Fruit fly (Drosophila melanogaster) whole organism, embryonic: ENCODE data around the gene CG43085.

Experiments used
- Atf6 ChIP-seq: fragments of 200-800 bp; sonication (Bioruptor generic); IDR thresholded peaks from 2 replicates; pipeline ENCODE4 v1.3.6; 2022; ENCODE audit warnings: missing biosample characterization, missing genetic modification characterization
- CG10979 ChIP-seq: fragments of 200-800 bp; sonication (Bioruptor generic); optimal IDR thresholded peaks from 2 replicates; lab custom pipeline; 2018; ENCODE audit warnings: missing biosample characterization, mild to moderate bottlenecking, missing genetic modification characterization, moderate library complexity
- CG11504 ChIP-seq: fragments of 200-800 bp; sonication (Bioruptor generic); optimal IDR thresholded peaks from 3 replicates; lab custom pipeline; 2019; ENCODE audit warnings: missing biosample characterization, mild to moderate bottlenecking, missing genetic modification characterization, moderate library complexity
- CG12155 ChIP-seq: fragments of 200-800 bp; sonication (Bioruptor generic); optimal IDR thresholded peaks from 3 replicates; lab custom pipeline; 2016; ENCODE audit warnings: missing biosample characterization, missing genetic modification characterization
- CG12299 ChIP-seq: fragments of 200-800 bp; sonication (Bioruptor generic); optimal IDR thresholded peaks from 2 replicates; lab custom pipeline; 2018; ENCODE audit warnings: missing biosample characterization, mild to moderate bottlenecking, missing genetic modification characterization
- CG12942 ChIP-seq: fragments of 200-800 bp; sonication (Bioruptor generic); optimal IDR thresholded peaks from 3 replicates; lab custom pipeline; 2016; ENCODE audit warnings: missing biosample characterization, missing genetic modification characterization
- CG13287 ChIP-seq: fragments of 200-800 bp; sonication (Bioruptor generic); IDR thresholded peaks from 2 replicates; pipeline ENCODE4 v1.3.6; 2022; ENCODE audit warnings: missing biosample characterization, missing genetic modification characterization; ENCODE audit not compliant: partially characterized antibody
- CG14014 ChIP-seq: fragments of 200-800 bp; sonication (Bioruptor generic); IDR thresholded peaks from 2 replicates; pipeline ENCODE4 v1.3.6; 2022; ENCODE audit warnings: missing biosample characterization, missing genetic modification characterization
- CG14710 ChIP-seq: fragments of 200-800 bp; sonication (Bioruptor generic); optimal IDR thresholded peaks from 3 replicates; lab custom pipeline; 2019; ENCODE audit warnings: missing biosample characterization, mild to moderate bottlenecking, missing genetic modification characterization, moderate library complexity
- CG15269 ChIP-seq: fragments of 200-800 bp; sonication (Bioruptor generic); optimal IDR thresholded peaks from 2 replicates; lab custom pipeline; 2018; ENCODE audit warnings: missing biosample characterization, mild to moderate bottlenecking, missing genetic modification characterization, moderate library complexity
- CG1529 ChIP-seq: fragments of 200-800 bp; sonication (Bioruptor generic); optimal IDR thresholded peaks from 3 replicates; lab custom pipeline; 2018; ENCODE audit warnings: missing biosample characterization, missing genetic modification characterization
- CG15696 ChIP-seq: fragments of 200-800 bp; sonication (Bioruptor generic); optimal IDR thresholded peaks from 2 replicates; lab custom pipeline; 2019; ENCODE audit warnings: missing biosample characterization, mild to moderate bottlenecking, missing genetic modification characterization, moderate library complexity
- CG1603 ChIP-seq: fragments of 200-800 bp; sonication (Bioruptor generic); optimal IDR thresholded peaks from 2 replicates; lab custom pipeline; 2019; ENCODE audit warnings: missing biosample characterization, mild to moderate bottlenecking, missing genetic modification characterization, moderate library complexity
- CG17186 ChIP-seq: fragments of 200-800 bp; sonication (Bioruptor generic); optimal IDR thresholded peaks from 3 replicates; lab custom pipeline; 2017; ENCODE audit warnings: missing biosample characterization, missing genetic modification reagents, missing genetic modification characterization
- CG3281 ChIP-seq: fragments of 200-800 bp; sonication (Bioruptor generic); optimal IDR thresholded peaks from 3 replicates; lab custom pipeline; 2017; ENCODE audit warnings: missing biosample characterization, mild to moderate bottlenecking, missing genetic modification characterization
- CG3847 ChIP-seq: fragments of 200-800 bp; sonication (Bioruptor generic); IDR thresholded peaks from 2 replicates; pipeline ENCODE4 v1.3.6; 2022; ENCODE audit warnings: missing biosample characterization, missing genetic modification characterization
- CG4282 ChIP-seq: fragments of 200-800 bp; sonication (Bioruptor generic); optimal IDR thresholded peaks from 2 replicates; lab custom pipeline; 2016; ENCODE audit warnings: missing biosample characterization, missing genetic modification characterization
- CG4360 ChIP-seq: fragments of 200-800 bp; sonication (Bioruptor generic); IDR thresholded peaks from 2 replicates; pipeline ENCODE4 v1.3.6; 2022; ENCODE audit warnings: missing biosample characterization, missing genetic modification characterization
- CG6272 ChIP-seq: fragments of 200-800 bp; sonication (Bioruptor generic); IDR thresholded peaks from 2 replicates; pipeline ENCODE4 v1.3.6; 2022; ENCODE audit warnings: missing biosample characterization, missing genetic modification characterization
- CG6813 ChIP-seq: fragments of 200-800 bp; sonication (Bioruptor generic); optimal IDR thresholded peaks from 2 replicates; lab custom pipeline; 2017; ENCODE audit warnings: missing biosample characterization, missing genetic modification characterization, mild to moderate bottlenecking, moderate library complexity, missing genetic modification reagents
- CG8281 ChIP-seq: fragments of 200-800 bp; sonication (Bioruptor generic); optimal IDR thresholded peaks from 2 replicates; lab custom pipeline; 2018; ENCODE audit warnings: missing biosample characterization, mild to moderate bottlenecking, missing genetic modification characterization, moderate library complexity
- Dek ChIP-seq: fragments of 200-800 bp; sonication (Bioruptor generic); optimal IDR thresholded peaks from 3 replicates; lab custom pipeline; 2019; ENCODE audit warnings: missing biosample characterization, mild to moderate bottlenecking, missing genetic modification characterization, moderate library complexity
- H2.0 ChIP-seq: fragments of 200-800 bp; sonication (Bioruptor generic); IDR thresholded peaks from 2 replicates; pipeline ENCODE4 v1.3.6; 2022; ENCODE audit warnings: missing biosample characterization, missing genetic modification characterization
- Kr ChIP-seq: fragments of 200-800 bp; sonication (Bioruptor generic); optimal IDR thresholded peaks from 2 replicates; lab custom pipeline; 2017; ENCODE audit warnings: missing biosample characterization, mild to moderate bottlenecking, missing genetic modification characterization
- MTF-1 ChIP-seq: fragments of 200-800 bp; sonication (Bioruptor generic); optimal IDR thresholded peaks from 2 replicates; lab custom pipeline; 2018; ENCODE audit warnings: missing biosample characterization, mild to moderate bottlenecking, missing genetic modification characterization, borderline replicate concordance
- Mes4 ChIP-seq: fragments of 200-800 bp; sonication (Bioruptor generic); optimal IDR thresholded peaks from 2 replicates; lab custom pipeline; 2016; ENCODE audit warnings: missing biosample characterization, missing genetic modification characterization
- NFAT ChIP-seq: fragments of 200-800 bp; sonication (Bioruptor generic); IDR thresholded peaks from 2 replicates; pipeline ENCODE4 v1.3.6; 2022; ENCODE audit warnings: missing biosample characterization, missing genetic modification characterization
- Pdp1 ChIP-seq, 2 experiments: fragments of 200-800 bp; sonication (Bioruptor generic); optimal IDR thresholded peaks; 3 replicates each; lab custom pipeline; 2016; ENCODE audit warnings: missing biosample characterization in 2 of 2, missing genetic modification characterization in 2 of 2, mild to moderate bottlenecking in 1 of 2, moderate library complexity in 1 of 2
- Ssrp ChIP-seq: fragments of 200-800 bp; sonication (Bioruptor generic); optimal IDR thresholded peaks from 2 replicates; lab custom pipeline; 2018; ENCODE audit warnings: missing biosample characterization, mild to moderate bottlenecking, missing genetic modification characterization, moderate library complexity
- bab2 ChIP-seq: fragments of 200-800 bp; sonication (Bioruptor generic); optimal IDR thresholded peaks from 2 replicates; lab custom pipeline; 2016; ENCODE audit warnings: missing biosample characterization, missing genetic modification characterization
- bcd ChIP-seq: fragments of 200-800 bp; sonication (Bioruptor generic); optimal IDR thresholded peaks from 2 replicates; lab custom pipeline; 2017; ENCODE audit warnings: missing biosample characterization, mild to moderate bottlenecking, missing genetic modification characterization
- danr ChIP-seq: fragments of 200-800 bp; sonication (Bioruptor generic); IDR thresholded peaks from 2 replicates; pipeline ENCODE4 v1.3.6; 2022; ENCODE audit warnings: missing biosample characterization, missing genetic modification characterization
- dpn ChIP-seq, 2 experiments: fragments of 200-800 bp; sonication (Bioruptor generic); optimal IDR thresholded peaks; 3 replicates each; lab custom pipeline; 2016; ENCODE audit warnings: missing biosample characterization in 2 of 2, missing genetic modification characterization in 2 of 2
- fd96Cb ChIP-seq: fragments of 200-800 bp; sonication (Bioruptor generic); optimal IDR thresholded peaks from 2 replicates; lab custom pipeline; 2018; ENCODE audit warnings: missing biosample characterization, mild to moderate bottlenecking, missing genetic modification characterization, moderate library complexity
- gcm ChIP-seq: fragments of 200-800 bp; sonication (Bioruptor generic); optimal IDR thresholded peaks from 2 replicates; lab custom pipeline; 2019; ENCODE audit warnings: missing biosample characterization, mild to moderate bottlenecking, missing genetic modification characterization, moderate library complexity
- inv ChIP-seq: fragments of 200-800 bp; sonication (Bioruptor generic); IDR thresholded peaks from 2 replicates; pipeline ENCODE4 v1.3.6; 2022; ENCODE audit warnings: missing biosample characterization, missing genetic modification characterization; ENCODE audit not compliant: partially characterized antibody
- jigr1 ChIP-seq: fragments of 200-800 bp; sonication (Bioruptor generic); IDR thresholded peaks from 3 replicates; pipeline ENCODE4 v1.3.6; 2022; ENCODE audit warnings: missing biosample characterization, missing genetic modification characterization
- kni ChIP-seq: fragments of 200-800 bp; sonication (Bioruptor generic); optimal IDR thresholded peaks from 3 replicates; lab custom pipeline; 2017; ENCODE audit warnings: mild to moderate bottlenecking, missing biosample characterization, missing genetic modification reagents, missing genetic modification characterization
- nau ChIP-seq: fragments of 200-800 bp; sonication (Bioruptor generic); optimal IDR thresholded peaks from 3 replicates; lab custom pipeline; 2017; ENCODE audit warnings: missing biosample characterization, mild to moderate bottlenecking, missing genetic modification characterization, missing genetic modification reagents
- peb ChIP-seq: fragments of 200-800 bp; sonication (Bioruptor generic); IDR thresholded peaks from 2 replicates; pipeline ENCODE4 v1.3.6; 2022; ENCODE audit warnings: missing biosample characterization, missing genetic modification characterization
- pfk ChIP-seq: fragments of 200-800 bp; sonication (Bioruptor generic); optimal IDR thresholded peaks from 2 replicates; lab custom pipeline; 2018; ENCODE audit warnings: missing biosample characterization, mild to moderate bottlenecking, missing genetic modification characterization, moderate library complexity
- pita ChIP-seq: fragments of 200-800 bp; sonication (Bioruptor generic); optimal IDR thresholded peaks from 2 replicates; lab custom pipeline; 2017; ENCODE audit warnings: missing biosample characterization, mild to moderate bottlenecking, missing genetic modification characterization
- prd ChIP-seq, 3 experiments: fragments of >200 bp in 2 of 3; fragments of 200-800 bp in 1 of 3; sonication (Bioruptor generic) in 1 of 3; optimal IDR thresholded peaks in 2 of 3; IDR thresholded peaks in 1 of 3; 2 replicates in 2 of 3; 3 replicates in 1 of 3; pipeline versions ENCODE4 v1.3.6 to Lab custom; 2017 to 2022; ENCODE audit warnings: missing biosample characterization in 1 of 3, missing genetic modification characterization in 1 of 3
- schlank ChIP-seq: fragments of 200-800 bp; sonication (Bioruptor generic); optimal IDR thresholded peaks from 2 replicates; lab custom pipeline; 2018; ENCODE audit warnings: missing biosample characterization, mild to moderate bottlenecking, missing genetic modification characterization
- sna ChIP-seq: fragments of 200-800 bp; sonication (Bioruptor generic); IDR thresholded peaks from 2 replicates; pipeline ENCODE4 v1.3.6; 2022; ENCODE audit warnings: missing biosample characterization, missing genetic modification characterization; ENCODE audit not compliant: partially characterized antibody
- trem ChIP-seq: fragments of 200-800 bp; optimal IDR thresholded peaks from 3 replicates; lab custom pipeline; 2019; ENCODE audit warnings: missing biosample characterization, mild to moderate bottlenecking, missing genetic modification characterization, moderate library complexity
- tup ChIP-seq: fragments of 200-800 bp; sonication (Bioruptor generic); optimal IDR thresholded peaks from 2 replicates; lab custom pipeline; 2016; ENCODE audit warnings: missing biosample characterization, mild to moderate bottlenecking, missing genetic modification characterization, moderate library complexity
- unpg ChIP-seq: fragments of 200-800 bp; sonication (Bioruptor generic); optimal IDR thresholded peaks from 3 replicates; lab custom pipeline; 2018; ENCODE audit warnings: missing biosample characterization, mild to moderate bottlenecking, missing genetic modification characterization, moderate library complexity
- zf30C ChIP-seq: fragments of 200-800 bp; sonication (Bioruptor generic); optimal IDR thresholded peaks from 3 replicates; lab custom pipeline; 2018; ENCODE audit warnings: missing biosample characterization, mild to moderate bottlenecking, missing genetic modification characterization

CG43085 gene

dm6 chr3L:17655837-17656308, 9.3 kb upstream of the CG43085 start (continued):
- peak in 1 of 2 experiments; percentile 36 for TF ChIP-seq Pdp1 (GFP tag; optimal IDR thresholded peaks at IDR 0.05; lab: Kevin White, UChicago)
- TF ChIP-seq bab2 (GFP tag; lab: Kevin White, UChicago) = peak; percentile 2
- peak; percentile 52 for TF ChIP-seq MTF-1 (GFP tag; lab: Kevin White, UChicago)
- no peak for TF ChIP-seq H2.0 (GFP tag; lab: Robert Waterston, UW)
- TF ChIP-seq CG4282 (GFP tag; lab: Kevin White, UChicago) = peak; percentile 6
- TF ChIP-seq zf30C (GFP tag; lab: Kevin White, UChicago) = no peak
- no peak for TF ChIP-seq CG17186 (GFP tag; lab: Kevin White, UChicago)
- TF ChIP-seq CG6272 = no peak
- peak; percentile 73 for TF ChIP-seq CG3281 (GFP tag; lab: Kevin White, UChicago)
- TF ChIP-seq unpg (GFP tag; lab: Kevin White, UChicago) = peak; percentile 7
- TF ChIP-seq CG11504 (tag; lab: Kevin White, UChicago) = peak; percentile 36
- peak; percentile 55 for TF ChIP-seq pfk (GFP tag; lab: Kevin White, UChicago)
- no peak for TF ChIP-seq CG15696 (tag; lab: Kevin White, UChicago)
- no peak for TF ChIP-seq CG12942
- TF ChIP-seq pita (GFP tag; lab: Kevin White, UChicago) = no peak
- peak; percentile 22 for TF ChIP-seq schlank
- TF ChIP-seq Mes4 = no peak
- TF ChIP-seq gcm (GFP tag; lab: Kevin White, UChicago) = no peak
- peak; percentile 24 for TF ChIP-seq CG15269 (tag; lab: Kevin White, UChicago)
- no peak for TF ChIP-seq sna
- TF ChIP-seq Ssrp (tag; lab: Kevin White, UChicago) = no peak
- no peak for TF ChIP-seq CG3847 (GFP tag; lab: Robert Waterston, UW)
- TF ChIP-seq CG14710 (tag; lab: Kevin White, UChicago) = peak; percentile 0
- peak; percentile 62; the same call in 1 of the 2 replicates for TF ChIP-seq Atf6 (GFP tag; lab: Robert Waterston, UW)
- no peak for TF ChIP-seq inv
- TF ChIP-seq Kr = no peak
- no peak for TF ChIP-seq peb
- no peak for TF ChIP-seq CG8281 (tag; lab: Kevin White, UChicago)
- TF ChIP-seq CG12299 = no peak
- no peak for TF ChIP-seq jigr1 (GFP tag; lab: Robert Waterston, UW)
- TF ChIP-seq CG14014 (GFP tag; lab: Robert Waterston, UW) = peak; percentile 27; the same call in 1 of the 2 replicates
- TF ChIP-seq Dek (tag; lab: Kevin White, UChicago) = no peak
- TF ChIP-seq CG13287 (GFP tag; lab: Robert Waterston, UW) = no peak
- TF ChIP-seq dpn (GFP tag; optimal IDR thresholded peaks at IDR 0.05; lab: Kevin White, UChicago) = no peak
- no peak for TF ChIP-seq prd (optimal IDR thresholded peaks at IDR 0.05; lab: Kevin White, UChicago)
- no peak for TF ChIP-seq prd (GFP tag; IDR thresholded peaks at IDR 0.05; lab: Robert Waterston, UW)
- TF ChIP-seq CG10979 (tag; lab: Kevin White, UChicago) = no peak
- no peak for TF ChIP-seq kni (GFP tag; lab: Kevin White, UChicago)
- no peak for TF ChIP-seq CG4360 (GFP tag; lab: Robert Waterston, UW)
- peak; percentile 72 for TF ChIP-seq CG6813 (GFP tag; lab: Kevin White, UChicago)
- TF ChIP-seq CG1529 (GFP tag; lab: Kevin White, UChicago) = no peak
- no peak for TF ChIP-seq tup (GFP tag; lab: Kevin White, UChicago)
- TF ChIP-seq bcd = peak; percentile 3
- TF ChIP-seq nau (GFP tag; lab: Kevin White, UChicago) = peak; percentile 71
- TF ChIP-seq NFAT = peak; percentile 60; the same call in 1 of the 2 replicates
- no peak for TF ChIP-seq danr (GFP tag; lab: Robert Waterston, UW)
- no peak for TF ChIP-seq CG12155 (GFP tag; lab: Kevin White, UChicago)
- peak; percentile 4 for TF ChIP-seq trem (tag; lab: Kevin White, UChicago)
- TF ChIP-seq CG1603 (tag; lab: Kevin White, UChicago) = peak; percentile 62
- TF ChIP-seq fd96Cb (tag; lab: Kevin White, UChicago) = peak; percentile 9
